Fruit fly (Drosophila melanogaster) whole organism, wandering third instar larva: Measurements from ENCODE around the gene Taf11.
A peak's percentile ranks its signal among the peaks of the same experiment; 100 is the strongest.

ENCODE experiments used
- Abd-B ChIP-seq: fragments of >200 bp; optimal IDR thresholded peaks from 2 replicates; lab custom pipeline; 2017; ENCODE audit warnings: missing biosample characterization, missing genetic modification characterization
- CG32264 ChIP-seq: fragments of 200-800 bp; sonication (Bioruptor generic); optimal IDR thresholded peaks from 2 replicates; lab custom pipeline; 2016; ENCODE audit warnings: missing biosample characterization, missing genetic modification characterization
- CG9705 ChIP-seq: fragments of 200-800 bp; sonication (Bioruptor generic); optimal IDR thresholded peaks from 2 replicates; lab custom pipeline; 2018; ENCODE audit warnings: missing biosample characterization, mild to moderate bottlenecking, missing genetic modification characterization
- CrebA ChIP-seq: fragments of 200-800 bp; sonication (Bioruptor generic); optimal IDR thresholded peaks from 2 replicates; lab custom pipeline; 2016; ENCODE audit warnings: missing biosample characterization, mild to moderate bottlenecking, missing genetic modification characterization, borderline replicate concordance
- Dfd ChIP-seq: fragments of >200 bp; optimal IDR thresholded peaks from 2 replicates; lab custom pipeline; 2017; ENCODE audit warnings: missing biosample characterization, missing genetic modification characterization
- Dif ChIP-seq: fragments of 200-275, 200-300 bp; sonication (Bioruptor generic); optimal IDR thresholded peaks from 2 replicates; lab custom pipeline; 2018; ENCODE audit warnings: missing biosample characterization, missing genetic modification characterization; ENCODE audit not compliant: partially characterized antibody
- GATAd ChIP-seq: sonication (Bioruptor generic); optimal IDR thresholded peaks from 2 replicates; lab custom pipeline; 2016; ENCODE audit warnings: missing biosample characterization, missing genetic modification characterization
- HLH106 ChIP-seq: fragments of 200-800 bp; optimal IDR thresholded peaks from 3 replicates; lab custom pipeline; 2019; ENCODE audit warnings: missing biosample characterization, mild to moderate bottlenecking, missing genetic modification characterization, moderate library complexity
- Hnf4 ChIP-seq: fragments of 200-800 bp; sonication (Bioruptor generic); optimal IDR thresholded peaks from 2 replicates; lab custom pipeline; 2016; ENCODE audit warnings: missing biosample characterization, mild to moderate bottlenecking, missing genetic modification characterization
- Hr78 ChIP-seq: fragments of >200 bp; optimal IDR thresholded peaks from 2 replicates; lab custom pipeline; 2017; ENCODE audit warnings: missing biosample characterization, missing genetic modification characterization
- Hr83 ChIP-seq: fragments of 200-300 bp; sonication (Bioruptor generic); optimal IDR thresholded peaks from 2 replicates; lab custom pipeline; 2016; ENCODE audit warnings: missing biosample characterization, mild to moderate bottlenecking, missing genetic modification characterization, moderate library complexity; ENCODE audit not compliant: poor library complexity, severe bottlenecking
- Jra ChIP-seq: sonication (Bioruptor generic); optimal IDR thresholded peaks from 2 replicates; lab custom pipeline; 2016; ENCODE audit warnings: missing biosample characterization, missing genetic modification characterization
- Mio ChIP-seq: sonication (Bioruptor generic); optimal IDR thresholded peaks from 2 replicates; lab custom pipeline; 2016; ENCODE audit warnings: missing biosample characterization, missing genetic modification characterization
- Myc ChIP-seq: fragments of >200 bp; optimal IDR thresholded peaks from 2 replicates; lab custom pipeline; 2017
- N ChIP-seq: fragments of >200 bp; optimal IDR thresholded peaks from 2 replicates; lab custom pipeline; 2018; ENCODE audit warnings: missing biosample characterization, missing external identifiers, missing genetic modification characterization
- OdsH ChIP-seq: fragments of 200-800 bp; sonication (Bioruptor generic); optimal IDR thresholded peaks from 2 replicates; lab custom pipeline; 2016; ENCODE audit warnings: missing biosample characterization, mild to moderate bottlenecking, missing genetic modification characterization
- Rel ChIP-seq, 2 experiments: fragments of 200-800 bp; sonication (Bioruptor generic) in 1 of 2; optimal IDR thresholded peaks; 2 replicates in 1 of 2; 3 replicates in 1 of 2; lab custom pipeline; 2016 to 2019; ENCODE audit warnings: mild to moderate bottlenecking in 2 of 2, missing biosample characterization in 2 of 2, missing genetic modification characterization in 2 of 2, moderate library complexity in 1 of 2
- Sp1 ChIP-seq: fragments of 200-800 bp; sonication (Bioruptor generic); optimal IDR thresholded peaks from 3 replicates; lab custom pipeline; 2019; ENCODE audit warnings: missing biosample characterization, mild to moderate bottlenecking, missing genetic modification characterization, moderate library complexity
- Vsx2 ChIP-seq: fragments of 200-300, 225-300 bp; sonication (Bioruptor generic); optimal IDR thresholded peaks from 2 replicates; lab custom pipeline; 2018; ENCODE audit warnings: missing biosample characterization, missing genetic modification characterization; ENCODE audit not compliant: partially characterized antibody
- br ChIP-seq: fragments of 200-800 bp; sonication (Bioruptor generic); optimal IDR thresholded peaks from 2 replicates; lab custom pipeline; 2016; ENCODE audit warnings: missing biosample characterization, missing genetic modification characterization
- brk ChIP-seq: fragments of 200-800 bp; sonication (Bioruptor generic); optimal IDR thresholded peaks from 2 replicates; lab custom pipeline; 2016; ENCODE audit warnings: missing biosample characterization, mild to moderate bottlenecking, missing genetic modification characterization
- dl ChIP-seq, 2 experiments: fragments of 175-275, 200-275 bp in 1 of 2; fragments of 200-275 bp in 1 of 2; sonication (Bioruptor generic); optimal IDR thresholded peaks; lab custom pipeline; 2018; ENCODE audit warnings: mild to moderate bottlenecking in 2 of 2, missing biosample characterization in 2 of 2, missing genetic modification characterization in 2 of 2, moderate library complexity in 2 of 2; ENCODE audit not compliant: partially characterized antibody in 2 of 2, insufficient read depth in 1 of 2
- dmrt93B ChIP-seq: fragments of 200-800 bp; sonication (Bioruptor generic); optimal IDR thresholded peaks from 2 replicates; lab custom pipeline; 2018; ENCODE audit warnings: missing biosample characterization, mild to moderate bottlenecking, missing genetic modification characterization
- dsf ChIP-seq: sonication (Bioruptor generic); optimal IDR thresholded peaks from 2 replicates; lab custom pipeline; 2016; ENCODE audit warnings: missing biosample characterization, missing genetic modification characterization, borderline replicate concordance
- ey ChIP-seq: fragments of 200-800 bp; sonication (Bioruptor generic); optimal IDR thresholded peaks from 2 replicates; lab custom pipeline; 2016; ENCODE audit warnings: missing biosample characterization, missing genetic modification characterization
- foxo ChIP-seq, 2 experiments: fragments of 200-800 bp; sonication (Bioruptor generic); optimal IDR thresholded peaks; 2 replicates in 1 of 2; 3 replicates in 1 of 2; lab custom pipeline; 2016 to 2017; ENCODE audit warnings: missing biosample characterization in 2 of 2, missing genetic modification characterization in 2 of 2
- fru ChIP-seq: fragments of 200-800 bp; sonication (Bioruptor generic); optimal IDR thresholded peaks from 3 replicates; lab custom pipeline; 2016; ENCODE audit warnings: missing biosample characterization, mild to moderate bottlenecking, missing genetic modification characterization
- h ChIP-seq: fragments of 200-800 bp; sonication (Bioruptor generic); optimal IDR thresholded peaks from 3 replicates; lab custom pipeline; 2016; ENCODE audit warnings: missing biosample characterization, mild to moderate bottlenecking, missing genetic modification characterization
- jim ChIP-seq: fragments of 175-275, 200-325 bp; sonication (Bioruptor generic); optimal IDR thresholded peaks from 2 replicates; lab custom pipeline; 2016; ENCODE audit warnings: missing biosample characterization, mild to moderate bottlenecking, missing genetic modification characterization
- lola ChIP-seq: fragments of >200 bp; optimal IDR thresholded peaks from 2 replicates; lab custom pipeline; 2017; ENCODE audit warnings: missing biosample characterization, missing genetic modification characterization
- psq ChIP-seq: fragments of 200-800 bp; sonication (Bioruptor generic); optimal IDR thresholded peaks from 3 replicates; lab custom pipeline; 2017; ENCODE audit warnings: missing biosample characterization, mild to moderate bottlenecking, missing genetic modification characterization, moderate library complexity
- rgr ChIP-seq: fragments of 200-800 bp; sonication (Bioruptor generic); optimal IDR thresholded peaks from 3 replicates; lab custom pipeline; 2016; ENCODE audit warnings: missing biosample characterization, mild to moderate bottlenecking, missing genetic modification characterization
- sage ChIP-seq: fragments of 200-800 bp; sonication (Bioruptor generic); optimal IDR thresholded peaks from 2 replicates; lab custom pipeline; 2016; ENCODE audit warnings: missing biosample characterization, mild to moderate bottlenecking, missing genetic modification characterization
- sv ChIP-seq: fragments of 200-800 bp; sonication (Bioruptor generic); optimal IDR thresholded peaks from 3 replicates; lab custom pipeline; 2016; ENCODE audit warnings: missing biosample characterization, missing genetic modification characterization
- tai ChIP-seq: sonication (Bioruptor generic); optimal IDR thresholded peaks from 2 replicates; lab custom pipeline; 2016; ENCODE audit warnings: missing biosample characterization, missing genetic modification characterization
- usp ChIP-seq: fragments of >200 bp; optimal IDR thresholded peaks from 2 replicates; lab custom pipeline; 2017; ENCODE audit warnings: missing biosample characterization, missing genetic modification characterization
- woc ChIP-seq: sonication (Bioruptor generic); optimal IDR thresholded peaks from 2 replicates; lab custom pipeline; 2016; ENCODE audit warnings: missing biosample characterization, mild to moderate bottlenecking, missing genetic modification characterization

Taf11 gene

dm6 chr2L:9739685-9740084 lies 23.4 kb downstream of the Taf11 start:
- TF ChIP-seq sv, result no peak
- no peak for TF ChIP-seq ey (GFP tag; lab: Kevin White, UChicago)
- no peak for TF ChIP-seq usp (GFP tag; lab: Kevin White, UChicago)
- peak; percentile 63 for TF ChIP-seq Dfd (GFP tag; lab: Kevin White, UChicago)

dm6 chr2L:9737803-9738202 lies 25.3 kb downstream of the Taf11 start:
- TF ChIP-seq lola (GFP tag; lab: Kevin White, UChicago), result no peak
- no peak for TF ChIP-seq fru (GFP tag; lab: Kevin White, UChicago)
- peak; percentile 17 for TF ChIP-seq rgr (GFP tag; lab: Kevin White, UChicago)
- TF ChIP-seq foxo (GFP tag; optimal IDR thresholded peaks at IDR 0.05; lab: Kevin White, UChicago), result peak in 1 of 2 experiments; percentile 20
- TF ChIP-seq h, result peak; percentile 14
- TF ChIP-seq sv, result no peak
- TF ChIP-seq usp (GFP tag; lab: Kevin White, UChicago), result no peak
- peak; percentile 12 for TF ChIP-seq HLH106 (tag; lab: Kevin White, UChicago)
- no peak for TF ChIP-seq woc (GFP tag; lab: Kevin White, UChicago)
- no peak for TF ChIP-seq N
- no peak for TF ChIP-seq CG32264 (GFP tag; lab: Kevin White, UChicago)
- no peak for TF ChIP-seq Abd-B (GFP tag; lab: Kevin White, UChicago)
- no peak for TF ChIP-seq psq (GFP tag; lab: Kevin White, UChicago)
- TF ChIP-seq GATAd, result no peak
- no peak for TF ChIP-seq Hr78 (GFP tag; lab: Kevin White, UChicago)
- no peak for TF ChIP-seq Rel (GFP tag; optimal IDR thresholded peaks at IDR 0.05; lab: Kevin White, UChicago)
- no peak for TF ChIP-seq Rel (tag; optimal IDR thresholded peaks at IDR 0.05; lab: Kevin White, UChicago)
- no peak for TF ChIP-seq Mio (GFP tag; lab: Kevin White, UChicago)
- TF ChIP-seq Dfd (GFP tag; lab: Kevin White, UChicago), result no peak
- no peak for TF ChIP-seq br (GFP tag; lab: Kevin White, UChicago)

dm6 chr2L:9737360-9737759 lies 25.7 kb downstream of the Taf11 start:
- TF ChIP-seq Hr83 (GFP tag; lab: Kevin White, UChicago), result no peak
- TF ChIP-seq tai (GFP tag; lab: Kevin White, UChicago), result no peak
- no peak for TF ChIP-seq Hnf4 (GFP tag; lab: Kevin White, UChicago)
- no peak for TF ChIP-seq ey (GFP tag; lab: Kevin White, UChicago)
- no peak for TF ChIP-seq OdsH
- no peak for TF ChIP-seq dmrt93B (GFP tag; lab: Kevin White, UChicago)
- TF ChIP-seq jim, result no peak
- no peak for TF ChIP-seq Mio (GFP tag; lab: Kevin White, UChicago)

dm6 chr2L:9736000-9736695 lies 26.9 kb downstream of the Taf11 start, which contains the start of gene CG13117:
TSS of gene CG13117 (plus strand) at chr2L:9736645.
- TF ChIP-seq brk (no peak), Hr83 (GFP tag; lab: Kevin White, UChicago) (no peak), Sp1 (GFP tag; lab: Kevin White, UChicago) (peak; percentile 35), Dif (GFP tag; lab: Kevin White, UChicago) (peak; percentile 0), Jra (GFP tag; lab: Kevin White, UChicago) (peak; percentile 63), jim (no peak), CrebA (GFP tag; lab: Kevin White, UChicago) (no peak), Dfd (GFP tag; lab: Kevin White, UChicago) (no peak), foxo (GFP tag; optimal IDR thresholded peaks at IDR 0.05; lab: Kevin White, UChicago) (peak in 1 of 2 experiments; percentile 31), CG9705 (peak; percentile 10), fru (GFP tag; lab: Kevin White, UChicago) (peak; percentile 14), br (GFP tag; lab: Kevin White, UChicago) (peak; percentile 19), dl (GFP tag; optimal IDR thresholded peaks at IDR 0.05; lab: Kevin White, UChicago; ENCODE audit: insufficient read depth in 1 of 2, partially characterized antibody in 2 of 2) (no peak), Mio (GFP tag; lab: Kevin White, UChicago) (no peak), N (no peak), Hr78 (GFP tag; lab: Kevin White, UChicago) (no peak), rgr (GFP tag; lab: Kevin White, UChicago) (no peak), Myc (lab: Kevin White, UChicago) (no peak), lola (GFP tag; lab: Kevin White, UChicago) (no peak), woc (GFP tag; lab: Kevin White, UChicago) (peak; percentile 19), Rel (GFP tag; optimal IDR thresholded peaks at IDR 0.05; lab: Kevin White, UChicago) (no peak), Rel (tag; optimal IDR thresholded peaks at IDR 0.05; lab: Kevin White, UChicago) (no peak), h (no peak), tai (GFP tag; lab: Kevin White, UChicago) (no peak), GATAd (no peak), dmrt93B (GFP tag; lab: Kevin White, UChicago) (peak; percentile 31), dsf (GFP tag; lab: Kevin White, UChicago) (no peak), sage (GFP tag; lab: Kevin White, UChicago) (no peak), usp (GFP tag; lab: Kevin White, UChicago) (no peak), Vsx2 (GFP tag; lab: Kevin White, UChicago) (no peak), ey (GFP tag; lab: Kevin White, UChicago) (peak; percentile 15), OdsH (peak; percentile 34), Abd-B (GFP tag; lab: Kevin White, UChicago) (no peak), psq (GFP tag; lab: Kevin White, UChicago) (peak; percentile 5), sv (no peak), HLH106 (tag; lab: Kevin White, UChicago) (peak; percentile 51), CG32264 (GFP tag; lab: Kevin White, UChicago) (no peak), Hnf4 (GFP tag; lab: Kevin White, UChicago) (no peak)
